Worm (Caenorhabditis elegans) whole organism, young adult: ENCODE results near the gene srh-15.

Experiments used
- B0019.2 ChIP-seq: fragments of 200-800 bp; sonication (Bioruptor generic); conservative IDR thresholded peaks from 2 replicates; pipeline ENCODE4 v1.3.6; 2022; ENCODE audit warnings: missing genetic modification reagents, missing genetic modification characterization, missing compliant biosample characterization
- F10E7.11 ChIP-seq: sonication (generic microtip); optimal IDR thresholded peaks from 2 replicates; lab custom pipeline; 2017; ENCODE audit warnings: mild to moderate bottlenecking, missing genetic modification characterization, moderate library complexity, missing compliant biosample characterization
- F49E8.2 ChIP-seq: sonication (generic microtip); optimal IDR thresholded peaks from 3 replicates; lab custom pipeline; 2017; ENCODE audit warnings: missing genetic modification characterization, mild to moderate bottlenecking, missing compliant biosample characterization, antibody characterized with exemption, moderate library complexity; ENCODE audit not compliant: insufficient read depth
- F52B5.7 ChIP-seq: sonication (generic microtip); optimal IDR thresholded peaks from 2 replicates; lab custom pipeline; 2016; ENCODE audit warnings: mild to moderate bottlenecking, missing genetic modification characterization, missing compliant biosample characterization
- T07F8.4 ChIP-seq: sonication (generic microtip); optimal IDR thresholded peaks from 2 replicates; lab custom pipeline; 2016; ENCODE audit warnings: mild to moderate bottlenecking, missing genetic modification characterization, moderate library complexity, missing compliant biosample characterization
- Y53F4B.3 ChIP-seq: fragments of 200-800 bp; sonication (Bioruptor generic); IDR thresholded peaks from 2 replicates; pipeline ENCODE4 v1.3.6; 2022; ENCODE audit warnings: missing genetic modification reagents, missing genetic modification characterization, missing compliant biosample characterization
- Y53G8AR.9 ChIP-seq: fragments of 200-800 bp; sonication (Bioruptor generic); conservative IDR thresholded peaks from 2 replicates; pipeline ENCODE4 v1.3.6; 2022; ENCODE audit warnings: missing genetic modification reagents, missing genetic modification characterization, missing compliant biosample characterization
- Y79H2A.3 ChIP-seq: fragments of 200-800 bp; sonication (Bioruptor generic); conservative IDR thresholded peaks from 2 replicates; pipeline ENCODE4 v1.3.6; 2022; ENCODE audit warnings: missing genetic modification reagents, missing genetic modification characterization, missing compliant biosample characterization
- ZK185.1 ChIP-seq: sonication (generic microtip); optimal IDR thresholded peaks from 2 replicates; lab custom pipeline; 2016; ENCODE audit warnings: mild to moderate bottlenecking, missing genetic modification characterization, missing compliant biosample characterization; ENCODE audit not compliant: poor library complexity, severe bottlenecking
- akir-1 ChIP-seq: fragments of 200-800 bp; sonication (Bioruptor generic); optimal IDR thresholded peaks from 2 replicates; lab custom pipeline; 2018; ENCODE audit warnings: mild to moderate bottlenecking, missing genetic modification characterization, moderate library complexity, missing compliant biosample characterization
- ama-1 ChIP-seq, 3 experiments: fragments of 150-350 bp in 1 of 3; sonication (generic microtip) in 2 of 3; optimal IDR thresholded peaks; 2 replicates each; lab custom pipeline; 2014 to 2018; ENCODE audit warnings: missing biosample characterization in 2 of 3, missing genetic modification characterization in 2 of 3, missing genetic modification reagents in 2 of 3
- aptf-2 ChIP-seq: fragments of 200-800 bp; sonication (Bioruptor generic); conservative IDR thresholded peaks from 2 replicates; pipeline ENCODE4 v1.3.6; 2022; ENCODE audit warnings: missing genetic modification reagents, missing genetic modification characterization, missing compliant biosample characterization
- athp-1 ChIP-seq: sonication (generic microtip); optimal IDR thresholded peaks from 2 replicates; lab custom pipeline; 2017; ENCODE audit warnings: mild to moderate bottlenecking, missing genetic modification characterization, missing compliant biosample characterization
- bed-1 ChIP-seq: fragments of 200-800 bp; sonication (Bioruptor generic); IDR thresholded peaks from 2 replicates; pipeline ENCODE4 v1.3.6; 2022; ENCODE audit warnings: missing genetic modification reagents, missing genetic modification characterization, missing compliant biosample characterization
- ccch-3 ChIP-seq: fragments of 200-800 bp; sonication (Bioruptor generic); optimal IDR thresholded peaks from 2 replicates; lab custom pipeline; 2018; ENCODE audit warnings: mild to moderate bottlenecking, missing genetic modification characterization, missing compliant biosample characterization
- cebp-1 ChIP-seq, 2 experiments: fragments of 200-800 bp in 1 of 2; sonication (Bioruptor generic) in 1 of 2; sonication (generic microtip) in 1 of 2; IDR thresholded peaks in 1 of 2; optimal IDR thresholded peaks in 1 of 2; 2 replicates each; pipeline versions ENCODE4 v1.3.6 to Lab custom; 2017 to 2022; ENCODE audit warnings: missing compliant biosample characterization in 2 of 2, missing genetic modification characterization in 2 of 2, mild to moderate bottlenecking in 1 of 2, missing genetic modification reagents in 1 of 2, moderate library complexity in 1 of 2
- ceh-27 ChIP-seq: fragments of 200-800 bp; sonication (Bioruptor generic); optimal IDR thresholded peaks from 2 replicates; lab custom pipeline; 2018; ENCODE audit warnings: mild to moderate bottlenecking, missing genetic modification characterization, moderate library complexity, missing compliant biosample characterization
- ceh-58 ChIP-seq: fragments of 200-800 bp; sonication (Bioruptor generic); IDR thresholded peaks from 2 replicates; pipeline ENCODE4 v1.3.6; 2022; ENCODE audit warnings: missing genetic modification characterization, missing compliant biosample characterization
- egl-44 ChIP-seq: fragments of 200-800 bp; sonication (Bioruptor generic); IDR thresholded peaks from 2 replicates; pipeline ENCODE4 v1.3.6; 2022; ENCODE audit warnings: missing genetic modification reagents, missing genetic modification characterization, missing compliant biosample characterization
- gei-17 ChIP-seq: fragments of 200-800 bp; sonication (Bioruptor generic); optimal IDR thresholded peaks from 2 replicates; lab custom pipeline; 2018; ENCODE audit warnings: mild to moderate bottlenecking, missing genetic modification characterization, missing compliant biosample characterization
- him-1 ChIP-seq: sonication (generic microtip); optimal IDR thresholded peaks from 2 replicates; lab custom pipeline; 2016; ENCODE audit warnings: missing genotype, missing genetic modification reagents, missing genetic modification characterization, missing compliant biosample characterization
- hmg-1.2 ChIP-seq: fragments of 200-800 bp; sonication (Bioruptor generic); IDR thresholded peaks from 2 replicates; pipeline ENCODE4 v1.3.6; 2022; ENCODE audit warnings: missing genetic modification reagents, missing genetic modification characterization, missing compliant biosample characterization
- hsf-1 ChIP-seq: fragments of 200-800 bp; sonication (Bioruptor generic); IDR thresholded peaks from 2 replicates; pipeline ENCODE4 v1.3.6; 2022; ENCODE audit warnings: missing genetic modification reagents, missing genetic modification characterization, missing compliant biosample characterization
- let-607 ChIP-seq, 2 experiments: fragments of 200-800 bp in 1 of 2; sonication (Bioruptor generic) in 1 of 2; sonication (generic microtip) in 1 of 2; optimal IDR thresholded peaks; 2 replicates each; lab custom pipeline; 2016 to 2018; ENCODE audit warnings: mild to moderate bottlenecking in 2 of 2, missing compliant biosample characterization in 2 of 2, missing genetic modification characterization in 2 of 2, moderate library complexity in 2 of 2, missing genotype in 1 of 2
- lir-1 ChIP-seq: fragments of 200-800 bp; sonication (Bioruptor generic); conservative IDR thresholded peaks from 2 replicates; pipeline ENCODE4 v1.3.6; 2022; ENCODE audit warnings: missing genetic modification reagents, missing genetic modification characterization, missing compliant biosample characterization
- lsl-1 ChIP-seq: fragments of 200-800 bp; sonication (Bioruptor generic); optimal IDR thresholded peaks from 2 replicates; lab custom pipeline; 2018; ENCODE audit warnings: mild to moderate bottlenecking, missing genetic modification characterization, moderate library complexity, missing compliant biosample characterization
- madf-6 ChIP-seq: fragments of 200-800 bp; sonication (Bioruptor generic); IDR thresholded peaks from 2 replicates; pipeline ENCODE4 v1.3.6; 2022; ENCODE audit warnings: missing genetic modification reagents, missing genetic modification characterization, missing compliant biosample characterization
- mes-4 ChIP-seq: sonication (generic microtip); optimal IDR thresholded peaks from 2 replicates; lab custom pipeline; 2016; ENCODE audit warnings: missing genotype, missing genetic modification characterization, missing compliant biosample characterization
- nhr-179 ChIP-seq: sonication (generic microtip); optimal IDR thresholded peaks from 2 replicates; lab custom pipeline; 2016; ENCODE audit warnings: mild to moderate bottlenecking, missing genetic modification characterization, missing compliant biosample characterization
- nhr-27 ChIP-seq: fragments of 200-800 bp; sonication (Bioruptor generic); optimal IDR thresholded peaks from 2 replicates; lab custom pipeline; 2018; ENCODE audit warnings: mild to moderate bottlenecking, missing genetic modification characterization, moderate library complexity, missing compliant biosample characterization
- nhr-80 ChIP-seq: sonication (generic microtip); optimal IDR thresholded peaks from 2 replicates; lab custom pipeline; 2016; ENCODE audit warnings: missing genetic modification characterization, missing compliant biosample characterization
- rec-8 ChIP-seq, 2 experiments: sonication (generic microtip); optimal IDR thresholded peaks; 2 replicates each; lab custom pipeline; 2016; ENCODE audit warnings: mild to moderate bottlenecking in 2 of 2, missing genetic modification characterization in 2 of 2, missing genetic modification reagents in 2 of 2, missing genotype in 2 of 2, missing biosample characterization in 1 of 2, missing compliant biosample characterization in 1 of 2, moderate library complexity in 1 of 2
- repo-1 ChIP-seq: sonication (generic microtip); optimal IDR thresholded peaks from 2 replicates; lab custom pipeline; 2017; ENCODE audit warnings: mild to moderate bottlenecking, missing genetic modification characterization, missing compliant biosample characterization
- sdz-38 ChIP-seq: sonication (generic microtip); optimal IDR thresholded peaks from 2 replicates; lab custom pipeline; 2016; ENCODE audit warnings: missing genotype, missing genetic modification characterization, missing compliant biosample characterization
- snpc-4 ChIP-seq, 5 experiments: fragments of 150-350 bp in 1 of 5; sonication (generic microtip) in 4 of 5; optimal IDR thresholded peaks; 2 replicates each; lab custom pipeline; 2014 to 2018; ENCODE audit warnings: missing genetic modification characterization in 5 of 5, missing biosample characterization in 3 of 5, antibody characterized with exemption in 2 of 5, mild to moderate bottlenecking in 2 of 5, missing compliant biosample characterization in 2 of 5, missing genotype in 2 of 5, moderate library complexity in 2 of 5, missing genetic modification reagents in 1 of 5
- somi-1 ChIP-seq: fragments of 200-800 bp; sonication (Bioruptor generic); optimal IDR thresholded peaks from 2 replicates; lab custom pipeline; 2018; ENCODE audit warnings: mild to moderate bottlenecking, missing genetic modification characterization, missing compliant biosample characterization
- tlf-1 ChIP-seq: fragments of 200-800 bp; sonication (Bioruptor generic); optimal IDR thresholded peaks from 2 replicates; lab custom pipeline; 2018; ENCODE audit warnings: mild to moderate bottlenecking, missing genetic modification characterization, missing compliant biosample characterization
- ztf-25 ChIP-seq: fragments of 200-800 bp; sonication (Bioruptor generic); IDR thresholded peaks from 2 replicates; pipeline ENCODE4 v1.3.6; 2022; ENCODE audit warnings: missing genetic modification reagents, missing genetic modification characterization, missing compliant biosample characterization
- ztf-28 ChIP-seq: fragments of 200-800 bp; sonication (Bioruptor generic); IDR thresholded peaks from 2 replicates; pipeline ENCODE4 v1.3.6; 2022; ENCODE audit warnings: missing genetic modification reagents, missing genetic modification characterization, missing compliant biosample characterization
- ztf-3 ChIP-seq: fragments of 200-800 bp; sonication (Bioruptor generic); optimal IDR thresholded peaks from 2 replicates; lab custom pipeline; 2018; ENCODE audit warnings: mild to moderate bottlenecking, missing genetic modification characterization, missing compliant biosample characterization

The srh-15 gene

DNA sequence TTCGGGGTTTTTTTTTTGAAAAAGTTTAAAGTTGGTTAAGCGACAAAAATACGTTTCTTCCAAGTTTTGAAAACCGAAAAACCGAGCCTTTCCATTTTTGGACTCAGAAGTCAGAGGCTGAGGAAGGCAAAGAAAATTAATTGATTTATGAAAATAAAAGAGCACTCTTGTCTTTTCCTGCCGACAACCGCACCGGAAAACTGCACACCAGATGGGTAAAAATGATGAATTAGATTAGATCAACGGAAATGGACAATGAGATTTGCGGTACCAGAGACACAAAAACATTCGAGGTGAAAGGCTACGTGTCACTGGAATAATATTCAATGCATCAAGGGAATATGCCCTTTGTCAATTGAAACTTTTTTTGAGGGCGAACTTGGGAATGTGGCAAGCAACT, 26.3 kb upstream of the srh-15 start:
- TF ChIP-seq repo-1 (tag; lab: Kevin White, UChicago) (no peak), T07F8.4 (tag; lab: Kevin White, UChicago) (no peak)

DNA sequence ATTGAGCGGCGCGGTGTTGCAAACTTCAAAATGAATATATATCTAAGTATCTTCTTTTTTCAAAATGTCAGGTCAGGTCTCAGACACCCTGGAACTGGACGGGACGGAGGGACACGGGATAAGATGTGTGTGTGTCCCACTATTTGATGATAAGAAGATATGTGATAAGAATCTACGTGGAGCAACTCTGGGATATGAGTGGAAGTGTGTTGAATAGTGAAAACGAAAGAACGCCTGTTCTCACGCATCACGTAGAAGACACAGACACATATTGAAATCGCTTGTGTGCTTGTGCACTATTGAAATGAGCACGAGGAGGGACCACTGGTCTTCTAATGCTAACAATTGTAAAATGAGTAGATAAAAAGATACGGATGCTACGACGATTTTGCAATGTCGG, 24.9 kb upstream of the srh-15 start, which contains the start of gene uig-1:
TSS of gene uig-1 (minus strand) at position 120 of the 400 bp plus-strand sequence.
- TF ChIP-seq snpc-4 (GFP tag; optimal IDR thresholded peaks at IDR 0.05; lab: Kevin White, UChicago) (no peak), snpc-4 (tag; optimal IDR thresholded peaks at IDR 0.05; lab: Kevin White, UChicago) (no peak), tlf-1 (GFP tag; lab: Kevin White, UChicago) (no peak), sdz-38 (tag; lab: Kevin White, UChicago) (no peak), nhr-179 (no peak), akir-1 (GFP tag; lab: Kevin White, UChicago) (no peak), F49E8.2 (tag; lab: Kevin White, UChicago) (no peak)

DNA sequence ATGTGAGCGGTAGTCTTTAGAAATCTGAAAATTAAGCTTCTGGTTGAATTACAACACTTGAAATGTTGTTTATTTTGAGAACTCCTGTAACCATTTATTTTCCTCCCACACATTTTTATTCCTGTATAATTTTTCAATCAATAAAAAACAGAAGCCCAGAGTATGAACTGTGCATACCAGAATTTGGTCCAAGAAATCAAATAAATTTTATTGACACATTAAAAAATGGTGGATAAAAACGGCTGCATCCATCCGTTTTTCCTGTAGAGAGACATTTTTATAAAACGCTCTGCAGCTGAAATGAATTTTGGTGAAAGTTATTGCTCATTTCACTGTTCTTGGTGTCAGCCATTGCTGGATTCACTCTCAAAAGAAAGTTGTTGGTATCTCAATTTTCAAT, 23.6 kb upstream of the srh-15 start, which contains the start of gene C26E1.1:
TSS of gene C26E1.1 (plus strand) at position 301 of the 400 bp plus-strand sequence.
- no peak for TF ChIP-seq cebp-1 (GFP tag; IDR thresholded peaks at IDR 0.05; lab: Robert Waterston, UW)
- TF ChIP-seq cebp-1 (tag; optimal IDR thresholded peaks at IDR 0.05; lab: Kevin White, UChicago): no peak
- TF ChIP-seq him-1 (tag; lab: Kevin White, UChicago): no peak
- no peak for TF ChIP-seq F52B5.7 (tag; lab: Kevin White, UChicago)
- TF ChIP-seq nhr-80 (tag; lab: Kevin White, UChicago): no peak
- TF ChIP-seq Y53F4B.3 (GFP tag; lab: Robert Waterston, UW): no peak
- no peak for TF ChIP-seq F10E7.11 (tag; lab: Kevin White, UChicago)
- TF ChIP-seq ama-1 (optimal IDR thresholded peaks at IDR 0.05; lab: Kevin White, UChicago): no peak
- TF ChIP-seq ama-1 (GFP tag; optimal IDR thresholded peaks at IDR 0.05; lab: Kevin White, UChicago): no peak
- no peak for TF ChIP-seq athp-1 (tag; lab: Kevin White, UChicago)
- no peak for TF ChIP-seq Y79H2A.3
- no peak for TF ChIP-seq egl-44 (GFP tag; lab: Robert Waterston, UW)
- TF ChIP-seq aptf-2: no peak
- no peak for TF ChIP-seq ceh-27 (GFP tag; lab: Kevin White, UChicago)
- no peak for TF ChIP-seq ztf-28 (GFP tag; lab: Robert Waterston, UW)

DNA sequence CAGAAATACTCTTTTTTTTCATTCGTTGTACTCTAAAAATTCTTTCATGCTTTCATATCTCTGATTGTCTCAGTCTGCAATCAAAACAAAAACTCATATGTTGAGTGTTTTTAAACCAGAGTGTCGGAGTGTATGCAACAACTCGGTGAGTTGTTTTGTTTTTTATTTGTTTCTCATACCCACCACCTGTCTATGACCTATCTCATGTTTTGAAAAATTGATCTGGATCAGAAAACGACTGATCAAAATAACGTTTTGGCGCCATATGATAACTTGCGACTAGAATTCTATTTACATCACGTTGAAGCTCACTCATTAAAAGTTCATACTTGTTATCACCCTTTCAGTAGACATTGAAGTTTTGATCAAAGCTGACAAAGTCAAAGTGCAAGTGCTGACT, 22.1 kb upstream of the srh-15 start:
- TF ChIP-seq Y53G8AR.9 (GFP tag; lab: Robert Waterston, UW) (no peak), ZK185.1 (tag; lab: Kevin White, UChicago) (no peak), B0019.2 (GFP tag; lab: Robert Waterston, UW) (no peak), sdz-38 (tag; lab: Kevin White, UChicago) (no peak), nhr-27 (tag; lab: Kevin White, UChicago) (no peak), mes-4 (no peak), bed-1 (GFP tag; lab: Robert Waterston, UW) (no peak), F52B5.7 (tag; lab: Kevin White, UChicago) (no peak), rec-8 (tag; optimal IDR thresholded peaks at IDR 0.05; lab: Kevin White, UChicago) (no peak), lsl-1 (GFP tag; lab: Kevin White, UChicago) (no peak)

DNA sequence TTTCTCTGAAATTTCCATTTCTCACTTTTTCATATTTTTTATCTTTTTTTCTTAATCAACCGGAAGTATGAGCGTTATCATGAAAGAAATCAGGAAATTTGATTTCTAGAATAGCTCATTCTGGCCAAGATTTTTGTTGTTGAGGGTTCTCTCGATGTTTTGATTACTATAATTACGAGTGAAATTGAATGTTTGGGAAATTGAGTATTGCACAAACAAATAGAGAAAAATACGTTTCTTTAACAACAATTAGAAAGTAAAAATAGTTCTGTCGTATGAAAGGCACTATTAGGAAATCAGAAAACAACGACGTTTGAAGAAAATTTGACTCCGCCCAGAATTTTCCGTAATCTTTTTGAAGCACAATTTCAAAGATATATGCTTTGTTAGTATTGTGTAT, 21.4 kb upstream of the srh-15 start:
- TF ChIP-seq ztf-3 (GFP tag; lab: Kevin White, UChicago): no peak
- TF ChIP-seq ccch-3 (GFP tag; lab: Kevin White, UChicago): no peak
- TF ChIP-seq madf-6 (GFP tag; lab: Robert Waterston, UW): no peak
- TF ChIP-seq ztf-25 (GFP tag; lab: Robert Waterston, UW): no peak
- TF ChIP-seq lir-1 (GFP tag; lab: Robert Waterston, UW): no peak
- no peak for TF ChIP-seq let-607 (tag; optimal IDR thresholded peaks at IDR 0.05; lab: Kevin White, UChicago)
- TF ChIP-seq ceh-58: no peak
- no peak for TF ChIP-seq snpc-4 (GFP tag; optimal IDR thresholded peaks at IDR 0.05; lab: Kevin White, UChicago)
- no peak for TF ChIP-seq snpc-4 (tag; optimal IDR thresholded peaks at IDR 0.05; lab: Kevin White, UChicago)
- no peak for TF ChIP-seq somi-1 (GFP tag; lab: Kevin White, UChicago)
- no peak for TF ChIP-seq hsf-1 (GFP tag; lab: Robert Waterston, UW)
- TF ChIP-seq gei-17 (GFP tag; lab: Kevin White, UChicago): no peak
- TF ChIP-seq F10E7.11 (tag; lab: Kevin White, UChicago): no peak
- no peak for TF ChIP-seq hmg-1.2 (GFP tag; lab: Robert Waterston, UW)
- no peak for TF ChIP-seq akir-1 (GFP tag; lab: Kevin White, UChicago)
